Fruit fly (Drosophila melanogaster) whole organism, wandering third instar larva: ENCODE results near the gene CG9312.

Experiments
- Dif ChIP-seq: fragments of 200-275, 200-300 bp; sonication (Bioruptor generic); optimal IDR thresholded peaks from 2 replicates; lab custom pipeline; 2018; ENCODE audit warnings: missing biosample characterization, missing genetic modification characterization; ENCODE audit not compliant: partially characterized antibody
- br ChIP-seq: fragments of 200-800 bp; sonication (Bioruptor generic); optimal IDR thresholded peaks from 2 replicates; lab custom pipeline; 2016; ENCODE audit warnings: missing biosample characterization, missing genetic modification characterization
- h ChIP-seq: fragments of 200-800 bp; sonication (Bioruptor generic); optimal IDR thresholded peaks from 3 replicates; lab custom pipeline; 2016; ENCODE audit warnings: missing biosample characterization, mild to moderate bottlenecking, missing genetic modification characterization
- pan ChIP-seq: fragments of >200 bp; optimal IDR thresholded peaks from 2 replicates; lab custom pipeline; 2017
- usp ChIP-seq: fragments of >200 bp; optimal IDR thresholded peaks from 2 replicates; lab custom pipeline; 2017; ENCODE audit warnings: missing biosample characterization, missing genetic modification characterization

- no peak for TF ChIP-seq br (GFP tag; lab: Kevin White, UChicago)
- no peak for TF ChIP-seq h (GFP tag; lab: Kevin White, UChicago)
- TF ChIP-seq usp (GFP tag; lab: Kevin White, UChicago), result no peak
- TF ChIP-seq pan (lab: Kevin White, UChicago), result no peak
- no peak for TF ChIP-seq Dif (GFP tag; lab: Kevin White, UChicago)
Measured at dm6 chr3R:13788672-13789071, 23.1 kb downstream of the CG9312 start.
